Fruit fly (Drosophila melanogaster): ENCODE measurements around the gene CG11327.

The CG11327 gene

dm6 chr2L:6693794-6694254, 7.3 kb upstream of the CG11327 start (continued):
- TF ChIP-seq CG9876 (GFP tag; optimal IDR thresholded peaks at IDR 0.05) (no peak), repo (GFP tag; optimal IDR thresholded peaks at IDR 0.05) (no peak), exex (tag; optimal IDR thresholded peaks at IDR 0.05) (no peak), CG3995 (GFP tag; optimal IDR thresholded peaks at IDR 0.05) (no peak), vnd (GFP tag; IDR thresholded peaks at IDR 0.05; ENCODE audit: partially characterized antibody) (no peak), Blimp-1 (GFP tag; optimal IDR thresholded peaks at IDR 0.05) (peak; percentile 29), CG15696 (tag; optimal IDR thresholded peaks at IDR 0.05) (peak; percentile 26), slp2 (GFP tag; optimal IDR thresholded peaks at IDR 0.05) (no peak), Hr3 (GFP tag; optimal IDR thresholded peaks at IDR 0.05) (peak; percentile 27), CG4282 (GFP tag; optimal IDR thresholded peaks at IDR 0.05) (no peak), Chrac-16 (GFP tag; optimal IDR thresholded peaks at IDR 0.05) (no peak), CG9817 (tag; optimal IDR thresholded peaks at IDR 0.05) (no peak), Dfd (GFP tag; optimal IDR thresholded peaks at IDR 0.05) (no peak), Lim3 (GFP tag; IDR thresholded peaks at IDR 0.05) (no peak), CG14441 (GFP tag; IDR thresholded peaks at IDR 0.05) (no peak), CG12219 (GFP tag; optimal IDR thresholded peaks at IDR 0.05) (peak; percentile 54), CG34422 (GFP tag; IDR thresholded peaks at IDR 0.05) (no peak), CG4730 (GFP tag; IDR thresholded peaks at IDR 0.05) (no peak), grau (tag; optimal IDR thresholded peaks at IDR 0.05) (peak; percentile 64), CG16779 (GFP tag; IDR thresholded peaks at IDR 0.05) (no peak), cato (GFP tag; optimal IDR thresholded peaks at IDR 0.05; ENCODE audit: borderline replicate concordance) (no peak), pzg (GFP tag; optimal IDR thresholded peaks at IDR 0.05) (no peak), dati (GFP tag; IDR thresholded peaks at IDR 0.05) (no peak), HmgD (GFP tag; optimal IDR thresholded peaks at IDR 0.05) (no peak), CG13123 (GFP tag; optimal IDR thresholded peaks at IDR 0.05) (no peak), her (GFP tag; optimal IDR thresholded peaks at IDR 0.05) (no peak), fd3F (GFP tag; optimal IDR thresholded peaks at IDR 0.05) (no peak), CG4404 (GFP tag; IDR thresholded peaks at IDR 0.05) (no peak), ash1 (GFP tag; optimal IDR thresholded peaks at IDR 0.05) (no peak), CG8290 (GFP tag; optimal IDR thresholded peaks at IDR 0.05) (peak; percentile 25), CG8290 (tag; optimal IDR thresholded peaks at IDR 0.05) (no peak), CG6683 (GFP tag; optimal IDR thresholded peaks at IDR 0.05) (no peak), hkb (optimal IDR thresholded peaks at IDR 0.05) (no peak), hkb (GFP tag; IDR thresholded peaks at IDR 0.05) (0 out of 2 replicates have a peak, but pooled peaks have one; percentile 9), CG11504 (tag; optimal IDR thresholded peaks at IDR 0.05) (peak; percentile 78), CG2678 (tag; optimal IDR thresholded peaks at IDR 0.05) (peak; percentile 73), CG1647 (GFP tag; optimal IDR thresholded peaks at IDR 0.05) (no peak), ranshi (GFP tag; IDR thresholded peaks at IDR 0.05) (no peak), nmo (GFP tag; optimal IDR thresholded peaks at IDR 0.05) (peak; percentile 76), Nf-YB (GFP tag; optimal IDR thresholded peaks at IDR 0.05) (peak; percentile 37), Atf-2 (GFP tag; optimal IDR thresholded peaks at IDR 0.05) (no peak), tgo (GFP tag; IDR thresholded peaks at IDR 0.05) (no peak), CG16815 (GFP tag; optimal IDR thresholded peaks at IDR 0.05) (no peak), gcm (GFP tag; optimal IDR thresholded peaks at IDR 0.05) (peak; percentile 56), wdn (GFP tag; IDR thresholded peaks at IDR 0.05) (no peak), unc-4 (GFP tag; IDR thresholded peaks at IDR 0.05; ENCODE audit: partially characterized antibody) (no peak), CG14014 (GFP tag; IDR thresholded peaks at IDR 0.05) (0 out of 2 replicates have a peak, but pooled peaks have one; percentile 34), CG12236 (GFP tag; optimal IDR thresholded peaks at IDR 0.05) (no peak), gt (GFP tag; IDR thresholded peaks at IDR 0.05) (no peak), HLH54F (GFP tag; optimal IDR thresholded peaks at IDR 0.05) (no peak), CG12942 (GFP tag; optimal IDR thresholded peaks at IDR 0.05) (no peak), kay (GFP tag; optimal IDR thresholded peaks at IDR 0.05) (no peak), Dref (GFP tag; IDR thresholded peaks at IDR 0.05) (no peak)

All from whole organism, embryonic.